Worm (Caenorhabditis elegans) whole organism, late embryonic: ENCODE measurements around the gene qars-1.
"Not testable (repeated sequence)": the region's sequence is repeated elsewhere in the genome, so short reads cannot be mapped to it uniquely, and the experiment has no call there.

Experiments
- C08G9.2 ChIP-seq: sonication (generic microtip); optimal IDR thresholded peaks from 2 replicates; lab custom pipeline; 2016; ENCODE audit warnings: mild to moderate bottlenecking, missing genetic modification characterization, moderate library complexity, missing compliant biosample characterization
- C38D4.7 ChIP-seq: fragments of 200-800 bp; sonication (Bioruptor generic); optimal IDR thresholded peaks from 2 replicates; lab custom pipeline; 2018; ENCODE audit warnings: mild to moderate bottlenecking, missing genetic modification characterization, moderate library complexity, missing compliant biosample characterization
- K02D7.2 ChIP-seq: sonication (generic microtip); optimal IDR thresholded peaks from 2 replicates; lab custom pipeline; 2017; ENCODE audit warnings: mild to moderate bottlenecking, missing genetic modification characterization, missing compliant biosample characterization
- ceh-22 ChIP-seq: sonication (generic microtip); optimal IDR thresholded peaks from 2 replicates; lab custom pipeline; 2017; ENCODE audit warnings: missing biosample characterization, missing genetic modification characterization
- ceh-34 ChIP-seq: sonication (generic microtip); optimal IDR thresholded peaks from 2 replicates; lab custom pipeline; 2016; ENCODE audit warnings: mild to moderate bottlenecking, missing genetic modification characterization, missing compliant biosample characterization
- ceh-45 ChIP-seq: fragments of 200-800 bp; sonication (Bioruptor generic); IDR thresholded peaks from 2 replicates; pipeline ENCODE4 v1.3.6; 2022; ENCODE audit warnings: missing genetic modification reagents, missing genetic modification characterization, missing compliant biosample characterization
- ceh-9 ChIP-seq: sonication (generic microtip); optimal IDR thresholded peaks from 2 replicates; lab custom pipeline; 2016; ENCODE audit warnings: mild to moderate bottlenecking, missing genetic modification characterization, inconsistent platforms, missing compliant biosample characterization
- che-1 ChIP-seq: sonication (generic microtip); optimal IDR thresholded peaks from 2 replicates; lab custom pipeline; 2016; ENCODE audit warnings: mild to moderate bottlenecking, missing genetic modification characterization, missing compliant biosample characterization
- elt-2 ChIP-seq: sonication (generic microtip); optimal IDR thresholded peaks from 2 replicates; lab custom pipeline; 2016; ENCODE audit warnings: missing genetic modification reagents, missing genetic modification characterization, missing compliant biosample characterization
- elt-4 ChIP-seq: sonication (generic microtip); optimal IDR thresholded peaks from 2 replicates; lab custom pipeline; 2016; ENCODE audit warnings: missing genetic modification characterization, missing compliant biosample characterization
- fkh-10 ChIP-seq: fragments of 150-350 bp; optimal IDR thresholded peaks from 2 replicates; lab custom pipeline; 2014; ENCODE audit warnings: missing biosample characterization, missing genetic modification reagents, missing genetic modification characterization
- fkh-6 ChIP-seq: sonication (generic microtip); optimal IDR thresholded peaks from 2 replicates; lab custom pipeline; 2016; ENCODE audit warnings: missing genetic modification characterization, missing compliant biosample characterization
- gmeb-2 ChIP-seq: sonication (generic microtip); optimal IDR thresholded peaks from 2 replicates; lab custom pipeline; 2016; ENCODE audit warnings: missing genetic modification characterization, inconsistent platforms, missing compliant biosample characterization
- hlh-13 ChIP-seq: fragments of 200-800 bp; sonication (Bioruptor generic); optimal IDR thresholded peaks from 2 replicates; lab custom pipeline; 2018; ENCODE audit warnings: mild to moderate bottlenecking, missing genetic modification characterization, missing compliant biosample characterization
- hlh-30 ChIP-seq: sonication (generic microtip); optimal IDR thresholded peaks from 2 replicates; lab custom pipeline; 2017; ENCODE audit warnings: antibody characterized with exemption, missing genetic modification characterization, missing compliant biosample characterization; ENCODE audit not compliant: insufficient read depth
- hlh-6 ChIP-seq: sonication (generic microtip); optimal IDR thresholded peaks from 2 replicates; lab custom pipeline; 2016; ENCODE audit warnings: missing genotype, missing genetic modification characterization, missing compliant biosample characterization
- lim-6 ChIP-seq: sonication (generic microtip); optimal IDR thresholded peaks from 2 replicates; lab custom pipeline; 2016; ENCODE audit warnings: missing genetic modification characterization, missing compliant biosample characterization
- lin-11 ChIP-seq: fragments of 200-800 bp; sonication (Bioruptor generic); optimal IDR thresholded peaks from 2 replicates; lab custom pipeline; 2018; ENCODE audit warnings: mild to moderate bottlenecking, missing genetic modification characterization, missing compliant biosample characterization
- mec-3 ChIP-seq: sonication (generic microtip); optimal IDR thresholded peaks from 2 replicates; lab custom pipeline; 2016; ENCODE audit warnings: borderline replicate concordance, missing genetic modification characterization, missing compliant biosample characterization
- nfya-1 ChIP-seq: sonication (generic microtip); optimal IDR thresholded peaks from 2 replicates; lab custom pipeline; 2017; ENCODE audit warnings: missing genetic modification characterization, mild to moderate bottlenecking, missing compliant biosample characterization, antibody characterized with exemption, moderate library complexity
- nhr-232 ChIP-seq: sonication (generic microtip); optimal IDR thresholded peaks from 2 replicates; lab custom pipeline; 2016; ENCODE audit warnings: missing genetic modification characterization, missing compliant biosample characterization
- pat-9 ChIP-seq: fragments of 200-800 bp; sonication (Bioruptor generic); optimal IDR thresholded peaks from 2 replicates; lab custom pipeline; 2018; ENCODE audit warnings: mild to moderate bottlenecking, missing genetic modification characterization, moderate library complexity, missing compliant biosample characterization
- pax-1 ChIP-seq: fragments of 150-350 bp; optimal IDR thresholded peaks from 2 replicates; lab custom pipeline; 2014; ENCODE audit warnings: missing biosample characterization, missing genetic modification characterization
- pqm-1 ChIP-seq: sonication (generic microtip); optimal IDR thresholded peaks from 2 replicates; lab custom pipeline; 2016; ENCODE audit warnings: missing genetic modification characterization, missing compliant biosample characterization
- pros-1 ChIP-seq: fragments of 150-350 bp; optimal IDR thresholded peaks from 2 replicates; lab custom pipeline; 2014; ENCODE audit warnings: missing biosample characterization, missing genetic modification reagents, missing genetic modification characterization
- ref-2 ChIP-seq: sonication (generic microtip); optimal IDR thresholded peaks from 2 replicates; lab custom pipeline; 2016; ENCODE audit warnings: missing genetic modification characterization, missing compliant biosample characterization
- rnt-1 ChIP-seq: sonication (generic microtip); optimal IDR thresholded peaks from 2 replicates; lab custom pipeline; 2016; ENCODE audit warnings: missing genetic modification characterization, missing compliant biosample characterization
- sdc-2 ChIP-seq: sonication (generic microtip); optimal IDR thresholded peaks from 2 replicates; lab custom pipeline; 2016; ENCODE audit warnings: missing genotype, missing genetic modification characterization, missing compliant biosample characterization
- syd-9 ChIP-seq: sonication (generic microtip); optimal IDR thresholded peaks from 2 replicates; lab custom pipeline; 2016; ENCODE audit warnings: mild to moderate bottlenecking, missing genetic modification characterization, moderate library complexity, missing compliant biosample characterization
- tbx-2 ChIP-seq: sonication (generic microtip); optimal IDR thresholded peaks from 2 replicates; lab custom pipeline; 2016; ENCODE audit warnings: missing genetic modification characterization, missing compliant biosample characterization
- unc-3 ChIP-seq, 2 experiments: fragments of 200-800 bp in 1 of 2; sonication (Bioruptor generic) in 1 of 2; sonication (generic microtip) in 1 of 2; conservative IDR thresholded peaks in 1 of 2; optimal IDR thresholded peaks in 1 of 2; 2 replicates each; pipeline versions ENCODE4 v1.3.6 to Lab custom; 2016 to 2022; ENCODE audit warnings: missing compliant biosample characterization in 2 of 2, missing genetic modification characterization in 2 of 2, missing genetic modification reagents in 1 of 2
- unc-42 ChIP-seq: sonication (generic microtip); optimal IDR thresholded peaks from 2 replicates; lab custom pipeline; 2016; ENCODE audit warnings: missing genotype, missing genetic modification characterization, missing compliant biosample characterization
- unc-86 ChIP-seq: sonication (generic microtip); optimal IDR thresholded peaks from 2 replicates; lab custom pipeline; 2016; ENCODE audit warnings: missing genetic modification characterization, missing compliant biosample characterization
- zip-5 ChIP-seq: sonication (generic microtip); optimal IDR thresholded peaks from 2 replicates; lab custom pipeline; 2016; ENCODE audit warnings: missing genetic modification characterization, missing compliant biosample characterization

Gene qars-1

DNA sequence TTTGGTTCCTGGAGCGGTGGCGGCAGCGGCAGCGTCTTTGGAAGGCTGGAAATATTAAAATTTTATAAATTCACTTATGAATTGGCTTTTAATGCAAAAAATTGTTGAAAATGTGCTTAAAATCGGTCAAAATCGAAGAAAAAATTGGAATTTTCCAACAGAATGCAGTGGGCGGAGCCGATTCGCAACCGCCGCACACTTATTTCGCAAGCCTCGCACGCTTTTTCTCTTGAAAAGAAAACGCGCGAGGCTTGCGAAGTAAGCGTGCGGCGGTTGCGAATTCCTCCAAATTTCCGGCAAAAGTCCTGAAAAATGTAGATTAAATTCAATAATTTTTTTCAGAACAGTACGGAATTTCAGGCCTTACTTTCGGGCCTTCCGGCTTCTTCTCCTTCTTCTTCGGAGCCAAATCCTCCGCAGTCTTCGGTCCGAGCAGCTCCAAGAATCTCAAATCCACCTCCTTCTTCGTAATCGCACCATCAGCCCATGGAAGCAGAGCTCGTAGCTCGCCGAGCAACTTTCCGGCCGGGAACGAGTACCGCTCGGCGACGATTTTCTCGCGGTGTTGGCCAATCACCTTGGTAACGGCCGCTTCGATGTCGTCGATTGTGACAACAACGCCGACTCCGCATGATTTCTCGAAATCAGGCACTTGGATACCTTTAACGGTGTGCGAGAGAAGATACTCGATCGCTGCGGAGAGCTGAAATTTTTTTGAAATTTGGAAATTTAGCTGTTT lies 660 bp downstream of the qars-1 start:
- TF ChIP-seq ceh-9 (tag; lab: Kevin White, UChicago) (no peak), elt-4 (no peak), fkh-10 (GFP tag; lab: Kevin White, UChicago) (no peak), pqm-1 (no peak), ref-2 (tag; lab: Kevin White, UChicago) (no peak), nfya-1 (tag; lab: Kevin White, UChicago) (no peak)

DNA sequence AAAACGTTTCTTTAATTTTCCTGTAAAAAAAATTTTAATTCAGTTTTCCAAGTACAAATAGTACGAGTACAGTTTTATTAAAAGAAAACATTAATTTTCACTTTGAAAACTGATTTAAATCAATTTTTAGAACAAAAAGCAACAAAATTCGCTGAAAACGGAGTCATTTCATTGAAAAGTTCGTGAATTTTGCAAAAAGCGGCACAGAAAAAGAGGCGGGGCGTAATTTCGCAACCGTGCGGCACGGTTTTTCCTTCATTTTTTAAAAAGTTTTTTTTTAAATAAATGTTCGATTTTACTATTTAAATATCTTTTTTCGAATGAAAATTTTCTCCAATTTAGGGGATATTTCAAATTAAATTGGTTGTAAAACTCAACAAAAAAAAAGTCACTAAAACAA lies 1.8 kb downstream of the qars-1 start:
- TF ChIP-seq fkh-6 (tag; lab: Kevin White, UChicago), result no peak

DNA sequence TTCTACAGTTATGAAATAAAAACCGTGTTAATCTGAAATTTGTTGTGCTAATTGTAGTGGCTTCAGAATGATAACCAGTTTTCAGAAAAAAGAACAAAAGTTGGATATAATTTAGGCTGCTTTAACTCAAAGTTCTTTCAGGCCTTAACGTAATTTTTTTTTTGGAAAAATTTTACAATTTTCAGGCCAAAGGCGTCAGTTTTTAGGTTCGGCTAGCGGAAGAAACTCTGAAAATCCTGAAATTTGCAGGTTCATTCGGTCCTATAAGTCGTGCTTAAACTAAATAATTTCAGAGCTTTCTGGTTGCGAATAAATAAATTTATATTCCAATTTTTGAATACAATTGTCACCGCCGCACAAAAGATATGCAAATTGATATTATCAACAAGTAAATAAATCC lies 4.8 kb downstream of the qars-1 start:
- no peak for TF ChIP-seq tbx-2 (tag; lab: Kevin White, UChicago)
- no peak for TF ChIP-seq elt-2
- no peak for TF ChIP-seq mec-3 (tag; lab: Kevin White, UChicago)
- TF ChIP-seq C08G9.2 (tag; lab: Kevin White, UChicago), result no peak
- no peak for TF ChIP-seq C38D4.7 (GFP tag; lab: Kevin White, UChicago)
- TF ChIP-seq ceh-22 (tag; lab: Kevin White, UChicago), result no peak
- TF ChIP-seq hlh-30, result no peak
- TF ChIP-seq lin-11, result no peak
- TF ChIP-seq hlh-13 (GFP tag; lab: Kevin White, UChicago), result no peak
- TF ChIP-seq lim-6 (tag; lab: Kevin White, UChicago), result no peak
- TF ChIP-seq syd-9 (tag; lab: Kevin White, UChicago), result no peak

DNA sequence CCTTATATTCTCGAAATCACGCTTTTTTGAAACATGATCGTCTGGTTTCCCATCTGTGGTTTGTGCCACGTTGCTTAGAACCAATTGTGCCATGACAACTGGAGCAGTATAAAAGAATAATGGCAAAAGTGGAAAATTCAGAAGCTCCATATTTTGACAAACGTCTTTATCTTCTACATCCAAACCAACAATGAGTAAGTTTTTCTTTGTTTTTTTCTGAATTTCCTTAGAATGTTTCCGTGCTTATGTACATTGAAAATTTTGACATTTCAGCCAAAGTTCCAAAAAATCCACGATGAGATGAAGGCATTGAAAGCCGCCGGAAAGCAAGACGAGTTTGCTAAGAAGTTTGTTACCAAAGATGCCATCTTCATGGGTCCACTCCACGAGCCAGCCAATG lies 6.5 kb downstream of the qars-1 start, which contains the start of gene Y41E3.6:
Gene Y41E3.6, plus strand, starts transcription at position 301 of the 400 bp plus-strand sequence.
- TF ChIP-seq unc-42, rnt-1, pat-9 (tag; lab: Kevin White, UChicago): not testable (repeated sequence)

DNA sequence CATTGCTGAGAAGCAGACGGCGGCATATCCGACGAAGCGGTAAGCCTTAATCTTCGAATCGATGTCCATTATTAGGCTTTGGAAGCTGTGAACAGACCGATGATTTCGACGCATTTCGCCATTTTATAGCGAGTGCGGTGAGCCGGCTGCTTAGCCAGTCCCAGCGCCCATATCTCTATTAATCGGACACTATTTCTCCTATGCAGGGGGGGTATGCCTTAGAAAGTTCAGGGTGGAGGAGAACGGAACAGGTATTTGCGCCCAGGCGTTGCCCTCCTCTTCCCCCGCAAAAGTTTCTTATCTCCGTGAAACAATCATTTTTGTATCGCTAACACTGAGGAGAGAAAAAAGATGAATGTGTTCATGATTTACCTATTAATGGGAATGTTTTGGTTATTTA lies 26.3 kb downstream of the qars-1 start, which contains the start of gene dpy-4:
Gene dpy-4, minus strand, starts transcription at position 101 of the 400 bp plus-strand sequence.
- TF ChIP-seq pax-1 (tag; lab: Kevin White, UChicago), result no peak
- TF ChIP-seq unc-3 (GFP tag; conservative IDR thresholded peaks at IDR 0.05; lab: Robert Waterston, UW), result no peak
- no peak for TF ChIP-seq unc-3 (tag; optimal IDR thresholded peaks at IDR 0.05; lab: Kevin White, UChicago)
- no peak for TF ChIP-seq syd-9 (tag; lab: Kevin White, UChicago)
- TF ChIP-seq hlh-6, result no peak
- TF ChIP-seq gmeb-2 (tag; lab: Kevin White, UChicago), result no peak
- no peak for TF ChIP-seq pros-1 (tag; lab: Kevin White, UChicago)
- no peak for TF ChIP-seq zip-5 (tag; lab: Kevin White, UChicago)
- TF ChIP-seq lim-6 (tag; lab: Kevin White, UChicago), result no peak
- TF ChIP-seq che-1 (tag; lab: Kevin White, UChicago), result no peak
- TF ChIP-seq unc-86 (tag; lab: Kevin White, UChicago), result no peak
- no peak for TF ChIP-seq K02D7.2 (tag; lab: Kevin White, UChicago)
- no peak for TF ChIP-seq elt-4
- no peak for TF ChIP-seq hlh-30
- no peak for TF ChIP-seq sdc-2

DNA sequence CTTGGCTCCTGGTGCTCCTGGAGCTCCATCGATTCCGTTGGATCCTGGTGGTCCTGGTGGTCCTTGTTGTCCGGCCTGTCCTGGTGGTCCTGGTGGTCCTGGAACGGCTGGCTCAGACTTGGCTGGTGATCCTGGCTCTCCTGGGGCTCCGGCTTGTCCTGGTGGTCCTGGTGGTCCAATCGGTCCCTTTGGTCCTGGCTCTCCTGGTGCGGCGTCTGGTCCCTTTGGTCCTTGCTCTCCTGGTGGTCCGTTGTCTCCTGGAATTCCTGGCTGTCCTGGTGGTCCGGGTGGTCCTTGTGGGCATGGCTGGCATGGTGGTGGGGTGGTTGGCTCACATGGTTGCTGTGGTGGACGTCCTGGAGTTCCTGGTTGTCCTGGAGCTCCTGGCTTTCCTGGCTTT lies 27.1 kb downstream of the qars-1 start:
- no peak for TF ChIP-seq che-1 (tag; lab: Kevin White, UChicago)
- TF ChIP-seq tbx-2 (tag; lab: Kevin White, UChicago), result no peak
- TF ChIP-seq nhr-232 (tag; lab: Kevin White, UChicago), result no peak
- TF ChIP-seq ceh-34 (tag; lab: Kevin White, UChicago), result no peak
- no peak for TF ChIP-seq nfya-1 (tag; lab: Kevin White, UChicago)
- no peak for TF ChIP-seq mec-3 (tag; lab: Kevin White, UChicago)
- TF ChIP-seq gmeb-2 (tag; lab: Kevin White, UChicago), result no peak
- TF ChIP-seq ceh-45, result no peak
- TF ChIP-seq lin-11, result no peak
